Fruit fly (Drosophila melanogaster) whole organism, embryonic: Measurements from ENCODE around the gene CG6733.
A peak's percentile ranks its signal among the peaks of the same experiment; 100 is the strongest.

Experiments
- ATbp ChIP-seq: fragments of 200-800 bp; sonication (Bioruptor generic); optimal IDR thresholded peaks from 2 replicates; lab custom pipeline; 2017; ENCODE audit warnings: missing biosample characterization, mild to moderate bottlenecking, missing genetic modification characterization, missing genetic modification reagents
- Antp ChIP-seq: fragments of 200-800 bp; sonication (Bioruptor generic); optimal IDR thresholded peaks from 3 replicates; lab custom pipeline; 2016; ENCODE audit warnings: missing biosample characterization, missing genetic modification characterization
- Asciz ChIP-seq: fragments of 200-800 bp; sonication (Bioruptor generic); optimal IDR thresholded peaks from 2 replicates; lab custom pipeline; 2017; ENCODE audit warnings: missing biosample characterization, mild to moderate bottlenecking, missing genetic modification characterization, missing genetic modification reagents
- Atf-2 ChIP-seq: fragments of 200-800 bp; sonication (Bioruptor generic); optimal IDR thresholded peaks from 2 replicates; lab custom pipeline; 2016; ENCODE audit warnings: missing biosample characterization, missing genetic modification characterization
- Awh ChIP-seq: fragments of 200-800 bp; sonication (Bioruptor generic); IDR thresholded peaks from 2 replicates; pipeline ENCODE4, ENCODE4 v1.3.6; 2022; ENCODE audit warnings: missing biosample characterization, missing genetic modification characterization
- CG11560 ChIP-seq: fragments of 200-800 bp; sonication (Bioruptor generic); IDR thresholded peaks from 3 replicates; pipeline ENCODE4 v1.3.6; 2022; ENCODE audit warnings: missing biosample characterization, missing genetic modification characterization
- CG12769 ChIP-seq: fragments of 200-800 bp; sonication (Bioruptor generic); optimal IDR thresholded peaks from 2 replicates; lab custom pipeline; 2019; ENCODE audit warnings: missing biosample characterization, mild to moderate bottlenecking, missing genetic modification characterization, moderate library complexity
- CG12942 ChIP-seq: fragments of 200-800 bp; sonication (Bioruptor generic); optimal IDR thresholded peaks from 3 replicates; lab custom pipeline; 2016; ENCODE audit warnings: missing biosample characterization, missing genetic modification characterization
- CG13424 ChIP-seq: fragments of 200-800 bp; sonication (Bioruptor generic); optimal IDR thresholded peaks from 2 replicates; lab custom pipeline; 2019; ENCODE audit warnings: missing biosample characterization, mild to moderate bottlenecking, missing genetic modification characterization, moderate library complexity
- CG13775 ChIP-seq: fragments of 200-800 bp; sonication (Bioruptor generic); optimal IDR thresholded peaks from 3 replicates; lab custom pipeline; 2017; ENCODE audit warnings: missing biosample characterization, mild to moderate bottlenecking, missing genetic modification characterization
- CG16779 ChIP-seq: fragments of 200-800 bp; sonication (Bioruptor generic); IDR thresholded peaks from 2 replicates; pipeline ENCODE4 v1.3.6; 2022; ENCODE audit warnings: missing biosample characterization, missing genetic modification characterization
- CG17328 ChIP-seq: fragments of 200-800 bp; sonication (Bioruptor generic); IDR thresholded peaks from 2 replicates; pipeline ENCODE4 v1.3.6; 2022; ENCODE audit warnings: missing biosample characterization, missing genetic modification characterization
- CG17802 ChIP-seq: fragments of 200-800 bp; sonication (Bioruptor generic); optimal IDR thresholded peaks from 2 replicates; lab custom pipeline; 2018; ENCODE audit warnings: missing biosample characterization, mild to moderate bottlenecking, missing genetic modification characterization, moderate library complexity
- CG30020 ChIP-seq: fragments of 200-800 bp; optimal IDR thresholded peaks from 2 replicates; lab custom pipeline; 2019; ENCODE audit warnings: missing biosample characterization, mild to moderate bottlenecking, missing genetic modification characterization, moderate library complexity
- CG32532 ChIP-seq: fragments of 200-800 bp; sonication (Bioruptor generic); IDR thresholded peaks from 2 replicates; pipeline ENCODE4 v1.3.6; 2022; ENCODE audit warnings: missing biosample characterization, missing genetic modification characterization
- CG3281 ChIP-seq: fragments of 200-800 bp; sonication (Bioruptor generic); optimal IDR thresholded peaks from 3 replicates; lab custom pipeline; 2017; ENCODE audit warnings: missing biosample characterization, mild to moderate bottlenecking, missing genetic modification characterization
- CG4282 ChIP-seq: fragments of 200-800 bp; sonication (Bioruptor generic); optimal IDR thresholded peaks from 2 replicates; lab custom pipeline; 2016; ENCODE audit warnings: missing biosample characterization, missing genetic modification characterization
- CG4854 ChIP-seq: fragments of 200-800 bp; sonication (Bioruptor generic); optimal IDR thresholded peaks from 2 replicates; lab custom pipeline; 2016; ENCODE audit warnings: missing biosample characterization, missing genetic modification characterization, inconsistent platforms
- CG6765 ChIP-seq: fragments of 200-800 bp; sonication (Bioruptor generic); optimal IDR thresholded peaks from 3 replicates; lab custom pipeline; 2017; ENCODE audit warnings: missing biosample characterization, mild to moderate bottlenecking, missing genetic modification characterization
- CG7839 ChIP-seq: fragments of 200-800 bp; sonication (Bioruptor generic); optimal IDR thresholded peaks from 3 replicates; lab custom pipeline; 2018; ENCODE audit warnings: missing biosample characterization, mild to moderate bottlenecking, missing genetic modification characterization, moderate library complexity
- CG7963 ChIP-seq: fragments of 200-800 bp; sonication (Bioruptor generic); IDR thresholded peaks from 3 replicates; pipeline ENCODE4 v1.3.6; 2022; ENCODE audit warnings: missing biosample characterization, missing genetic modification characterization; ENCODE audit not compliant: partially characterized antibody
- Eip74EF ChIP-seq, 2 experiments: fragments of 200-800 bp in 1 of 2; fragments of >200 bp in 1 of 2; sonication (Bioruptor generic) in 1 of 2; optimal IDR thresholded peaks; 2 replicates each; lab custom pipeline; 2017 to 2019; ENCODE audit warnings: missing biosample characterization in 2 of 2, missing genetic modification characterization in 2 of 2, mild to moderate bottlenecking in 1 of 2, moderate library complexity in 1 of 2
- GATAe ChIP-seq: fragments of 200-800 bp; sonication (Bioruptor generic); conservative IDR thresholded peaks from 2 replicates; pipeline ENCODE4 v1.3.6; 2022; ENCODE audit warnings: missing biosample characterization, missing genetic modification characterization
- HLH54F ChIP-seq: fragments of 200-800 bp; sonication (Bioruptor generic); optimal IDR thresholded peaks from 3 replicates; lab custom pipeline; 2016; ENCODE audit warnings: missing biosample characterization, missing genetic modification characterization
- Hand ChIP-seq: fragments of 200-800 bp; sonication (Bioruptor generic); optimal IDR thresholded peaks from 2 replicates; lab custom pipeline; 2017; ENCODE audit warnings: mild to moderate bottlenecking, missing biosample characterization, missing genetic modification reagents, missing genetic modification characterization
- MBD-R2 ChIP-seq: fragments of 200-800 bp; sonication (Bioruptor generic); IDR thresholded peaks from 2 replicates; pipeline ENCODE4 v1.3.6; 2022; ENCODE audit warnings: missing biosample characterization, missing genetic modification characterization
- Max ChIP-seq: fragments of 200-800 bp; sonication (Bioruptor generic); optimal IDR thresholded peaks from 2 replicates; lab custom pipeline; 2016; ENCODE audit warnings: missing biosample characterization, mild to moderate bottlenecking, missing genetic modification characterization
- Med ChIP-seq: fragments of 200-800 bp; sonication (Bioruptor generic); peaks from one replicate; lab custom pipeline; 2016; ENCODE audit warnings: missing biosample characterization, missing genetic modification characterization, mild to moderate bottlenecking, inconsistent platforms, moderate library complexity
- Mrtf ChIP-seq: fragments of 200-800 bp; sonication (Bioruptor generic); IDR thresholded peaks from 3 replicates; pipeline ENCODE4 v1.3.6; 2022; ENCODE audit warnings: missing biosample characterization, missing genetic modification characterization
- Nf-YB ChIP-seq: fragments of 200-800 bp; sonication (Bioruptor generic); optimal IDR thresholded peaks from 3 replicates; lab custom pipeline; 2019; ENCODE audit warnings: missing biosample characterization, mild to moderate bottlenecking, missing genetic modification characterization, moderate library complexity
- Nf-YC ChIP-seq: fragments of 200-800 bp; optimal IDR thresholded peaks from 3 replicates; lab custom pipeline; 2019; ENCODE audit warnings: missing biosample characterization, mild to moderate bottlenecking, missing genetic modification characterization, moderate library complexity
- NfI ChIP-seq: fragments of 200-800 bp; sonication (Bioruptor generic); optimal IDR thresholded peaks from 3 replicates; lab custom pipeline; 2018; ENCODE audit warnings: missing biosample characterization, mild to moderate bottlenecking, missing genetic modification characterization, moderate library complexity
- Rx ChIP-seq: fragments of 200-800 bp; sonication (Bioruptor generic); IDR thresholded peaks from 2 replicates; pipeline ENCODE4 v1.3.6; 2022; ENCODE audit warnings: missing biosample characterization, missing genetic modification characterization
- Six4 ChIP-seq: fragments of 200-800 bp; sonication (Bioruptor generic); optimal IDR thresholded peaks from 2 replicates; lab custom pipeline; 2016; ENCODE audit warnings: missing biosample characterization, missing genetic modification characterization
- Spps ChIP-seq: fragments of 200-800 bp; sonication (Bioruptor generic); optimal IDR thresholded peaks from 2 replicates; lab custom pipeline; 2018; ENCODE audit warnings: missing biosample characterization, mild to moderate bottlenecking, missing genetic modification characterization
- ci ChIP-seq: fragments of 200-800 bp; sonication (Bioruptor generic); IDR thresholded peaks from 3 replicates; pipeline ENCODE4 v1.3.6; 2022; ENCODE audit warnings: missing biosample characterization, missing genetic modification characterization
- dimm ChIP-seq: fragments of 200-800 bp; sonication (Bioruptor generic); IDR thresholded peaks from 2 replicates; pipeline ENCODE4 v1.3.6; 2022; ENCODE audit warnings: missing biosample characterization, missing genetic modification characterization
- dmrt99B ChIP-seq: fragments of 200-800 bp; sonication (Bioruptor generic); optimal IDR thresholded peaks from 2 replicates; lab custom pipeline; 2018; ENCODE audit warnings: missing biosample characterization, mild to moderate bottlenecking, missing genetic modification characterization, moderate library complexity
- en ChIP-seq: fragments of 200-800 bp; sonication (Bioruptor generic); optimal IDR thresholded peaks from 2 replicates; lab custom pipeline; 2016; ENCODE audit warnings: missing biosample characterization, missing genetic modification characterization
- jing ChIP-seq: fragments of 200-800 bp; sonication (Bioruptor generic); optimal IDR thresholded peaks from 2 replicates; lab custom pipeline; 2018; ENCODE audit warnings: missing biosample characterization, mild to moderate bottlenecking, missing genetic modification characterization
- luna ChIP-seq: fragments of 200-800 bp; sonication (Bioruptor generic); optimal IDR thresholded peaks from 2 replicates; lab custom pipeline; 2016; ENCODE audit warnings: missing biosample characterization, missing genetic modification characterization
- nmo ChIP-seq: fragments of 200-800 bp; sonication (Bioruptor generic); optimal IDR thresholded peaks from 2 replicates; lab custom pipeline; 2018; ENCODE audit warnings: missing biosample characterization, mild to moderate bottlenecking, missing genetic modification characterization, moderate library complexity
- odd ChIP-seq: fragments of 200-800 bp; sonication (Bioruptor generic); optimal IDR thresholded peaks from 2 replicates; lab custom pipeline; 2017; ENCODE audit warnings: missing biosample characterization, mild to moderate bottlenecking, missing genetic modification characterization
- pho ChIP-seq: fragments of 200-800 bp; sonication (Bioruptor generic); optimal IDR thresholded peaks from 2 replicates; lab custom pipeline; 2016; ENCODE audit warnings: missing biosample characterization, missing genetic modification characterization
- row ChIP-seq: fragments of 200-800 bp; sonication (Bioruptor generic); IDR thresholded peaks from 3 replicates; pipeline ENCODE4 v1.3.6; 2022; ENCODE audit warnings: missing biosample characterization, missing genetic modification characterization
- trem ChIP-seq: fragments of 200-800 bp; optimal IDR thresholded peaks from 3 replicates; lab custom pipeline; 2019; ENCODE audit warnings: missing biosample characterization, mild to moderate bottlenecking, missing genetic modification characterization, moderate library complexity
- twi ChIP-seq: fragments of 200-800 bp; optimal IDR thresholded peaks from 2 replicates; lab custom pipeline; 2019; ENCODE audit warnings: missing biosample characterization, mild to moderate bottlenecking, missing genetic modification characterization, moderate library complexity
- vvl ChIP-seq: fragments of 200-800 bp; sonication (Bioruptor generic); IDR thresholded peaks from 2 replicates; pipeline ENCODE4 v1.3.6; 2022; ENCODE audit warnings: missing biosample characterization, missing genetic modification characterization
- wor ChIP-seq: fragments of 200-800 bp; sonication (Bioruptor generic); IDR thresholded peaks from 2 replicates; pipeline ENCODE4 v1.3.6; 2022; ENCODE audit warnings: missing biosample characterization, missing genetic modification characterization
- zen2 ChIP-seq: fragments of 200-800 bp; sonication (Bioruptor generic); IDR thresholded peaks from 3 replicates; pipeline ENCODE4 v1.3.6; 2022; ENCODE audit warnings: missing biosample characterization, missing genetic modification characterization; ENCODE audit not compliant: partially characterized antibody

Gene CG6733

dm6 chr3R:23048690-23049118 is 48.8 kb upstream of the CG6733 start (continued):
- TF ChIP-seq en (GFP tag; lab: Kevin White, UChicago) (peak; percentile 31), pho (GFP tag; lab: Kevin White, UChicago) (no peak), Med (peak; percentile 71), luna (no peak), Asciz (GFP tag; lab: Kevin White, UChicago) (peak; percentile 84), CG30020 (peak; percentile 43), CG3281 (peak; percentile 76), Eip74EF (GFP tag; optimal IDR thresholded peaks at IDR 0.05; lab: Kevin White, UChicago) (peak in 1 of 2 experiments; percentile 83), Antp (GFP tag; lab: Kevin White, UChicago) (peak; percentile 44), jing (peak; percentile 20), twi (peak; percentile 24), zen2 (no peak), HLH54F (GFP tag; lab: Kevin White, UChicago) (peak; percentile 17), CG13775 (GFP tag; lab: Kevin White, UChicago) (peak; percentile 50), odd (GFP tag; lab: Kevin White, UChicago) (peak; percentile 63), Hand (GFP tag; lab: Kevin White, UChicago) (peak; percentile 21), GATAe (GFP tag; lab: Robert Waterston, UW) (no peak), CG4854 (GFP tag; lab: Kevin White, UChicago) (peak; percentile 33), CG7963 (GFP tag; lab: Robert Waterston, UW) (no peak), CG12769 (tag; lab: Kevin White, UChicago) (no peak), CG17802 (peak; percentile 45), ATbp (GFP tag; lab: Kevin White, UChicago) (peak; percentile 81), Mrtf (peak; percentile 53; the same call in 1 of the 3 replicates), dmrt99B (tag; lab: Kevin White, UChicago) (peak; percentile 92), vvl (peak; percentile 79), Nf-YC (tag; lab: Kevin White, UChicago) (peak; percentile 77), CG4282 (no peak), Atf-2 (GFP tag; lab: Kevin White, UChicago) (peak; percentile 28), CG17328 (GFP tag; lab: Robert Waterston, UW) (peak; percentile 50; the same call in 1 of the 2 replicates), NfI (GFP tag; lab: Kevin White, UChicago) (peak; percentile 69), CG7839 (tag; lab: Kevin White, UChicago) (peak; percentile 88), Nf-YB (peak; percentile 78), ci (GFP tag; lab: Robert Waterston, UW) (peak; percentile 65), CG13424 (peak; percentile 88), CG32532 (GFP tag; lab: Robert Waterston, UW) (peak; percentile 60), CG16779 (no peak), CG6765 (GFP tag; lab: Kevin White, UChicago) (no peak), MBD-R2 (GFP tag; lab: Robert Waterston, UW) (no peak), Awh (GFP tag; lab: Robert Waterston, UW) (peak; percentile 49; the same call in 1 of the 2 replicates), nmo (GFP tag; lab: Kevin White, UChicago) (peak; percentile 92), trem (tag; lab: Kevin White, UChicago) (peak; percentile 69), Spps (tag; lab: Kevin White, UChicago) (peak; percentile 58), wor (peak; percentile 77), CG11560 (tag; lab: Robert Waterston, UW) (0 out of 3 replicates have a peak, but pooled peaks have one; percentile 42), row (GFP tag; lab: Robert Waterston, UW) (peak; percentile 89), Rx (GFP tag; lab: Robert Waterston, UW) (no peak), dimm (GFP tag; lab: Robert Waterston, UW) (no peak), Six4 (GFP tag; lab: Kevin White, UChicago) (peak; percentile 74), CG12942 (peak; percentile 56), Max (GFP tag; lab: Kevin White, UChicago) (peak; percentile 53)
